Fruit fly (Drosophila melanogaster): ENCODE measurements around the gene rtp.

DNA sequence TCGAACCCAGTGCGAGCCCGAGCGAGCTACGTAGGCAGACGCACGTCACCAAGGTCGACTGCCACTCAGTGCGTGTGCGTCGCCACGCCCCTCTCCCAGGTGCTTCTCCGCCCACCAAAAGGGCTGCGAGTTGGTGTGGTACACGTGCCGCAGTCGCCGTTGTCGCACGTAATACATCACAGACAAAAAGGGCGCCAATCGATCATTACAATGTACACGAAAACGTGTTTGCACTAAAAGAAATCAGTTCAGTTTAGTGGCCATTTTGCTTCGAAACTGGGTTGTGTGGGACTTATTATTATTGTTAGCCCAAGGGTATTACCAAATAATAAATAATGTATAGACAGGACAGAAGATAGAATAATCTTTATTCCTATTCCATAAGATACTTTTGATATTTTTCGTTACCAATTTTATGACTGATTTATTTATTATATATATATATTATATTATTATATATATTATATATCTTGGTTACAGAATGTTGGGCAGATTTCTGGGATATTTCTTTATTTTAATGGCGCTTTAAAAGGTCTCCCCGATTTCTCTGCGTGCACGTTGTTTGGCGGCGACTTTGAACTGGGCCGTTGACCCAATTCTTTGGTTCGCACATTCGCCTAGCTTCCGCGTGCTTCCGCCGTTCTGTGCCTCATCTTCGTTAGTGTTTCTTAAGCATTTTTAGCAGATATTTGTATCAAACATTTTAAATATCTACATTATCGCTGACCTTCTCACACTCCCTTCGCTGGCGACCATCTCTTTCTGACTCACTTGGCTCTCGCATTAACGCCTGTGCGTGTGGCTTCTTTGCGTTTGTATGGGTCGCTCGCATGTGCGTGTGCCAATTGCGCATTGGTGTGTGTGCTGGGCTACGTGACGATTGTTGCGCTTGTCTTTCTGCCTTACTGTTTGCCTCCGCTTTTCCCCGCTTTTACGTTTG lies 26.5 kb upstream of the rtp start:
- TF ChIP-seq insv (optimal IDR thresholded peaks at IDR 0.05) (no peak), psq (optimal IDR thresholded peaks at IDR 0.05) (no peak)
